Fruit fly (Drosophila melanogaster) whole organism: ENCODE data around the gene CG2120.

Experiments used
- CG8478 ChIP-seq: fragments of >200 bp; optimal IDR thresholded peaks from 2 replicates; lab custom pipeline; 2018; ENCODE audit warnings: inconsistent platforms
- Dll ChIP-seq: fragments of >200 bp; optimal IDR thresholded peaks from 2 replicates; lab custom pipeline; 2017
- EcR ChIP-seq, 2 experiments: fragments of >200 bp; optimal IDR thresholded peaks; 2 replicates each; lab custom pipeline; 2017; ENCODE audit warnings: missing biosample characterization in 2 of 2, missing genetic modification characterization in 2 of 2, missing genetic modification reagents in 2 of 2
- pan ChIP-seq: fragments of >200 bp; optimal IDR thresholded peaks from 2 replicates; lab custom pipeline; 2017
- psq ChIP-seq: fragments of >200 bp; optimal IDR thresholded peaks from 2 replicates; lab custom pipeline; 2017
- usp ChIP-seq: fragments of >200 bp; optimal IDR thresholded peaks from 2 replicates; lab custom pipeline; 2017; ENCODE audit warnings: missing biosample characterization, missing genetic modification characterization, mixed read lengths

dm6 chrX:8176291-8177029, 40.8 kb downstream of the CG2120 start:
- no peak for TF ChIP-seq psq (lab: Kevin White, UChicago)
- no peak for TF ChIP-seq pan
- no peak for TF ChIP-seq usp (GFP tag; lab: Kevin White, UChicago)
- no peak for TF ChIP-seq CG8478 (lab: Kevin White, UChicago)
- no peak for TF ChIP-seq Dll
- TF ChIP-seq EcR (GFP tag; optimal IDR thresholded peaks at IDR 0.05; lab: Kevin White, UChicago) = no peak
